Fruit fly (Drosophila melanogaster) S2 (cell line): Measurements from ENCODE around the gene CG7290.

Experiments
- CG8478 ChIP-seq: fragments of >200 bp; optimal IDR thresholded peaks from 2 replicates; lab custom pipeline; 2018
- CTCF ChIP-seq, 2 experiments: fragments of >200 bp; optimal IDR thresholded peaks; 2 replicates each; lab custom pipeline; 2018

dm6 chr3L:20221412-20221864 is 15.6 kb upstream of the CG7290 start, which contains the start of gene CG17145:
- TF ChIP-seq CG8478 (lab: Kevin White, UChicago), result no peak
- TF ChIP-seq CTCF (optimal IDR thresholded peaks at IDR 0.05; lab: Kevin White, UChicago), result no peak
